Fruit fly (Drosophila melanogaster): ENCODE data around the gene Gdi.

Gdi gene

dm6 chr2L:9526518-9526917 lies 31.8 kb upstream of the Gdi start:
- TF ChIP-seq kay (GFP tag; ENCODE audit: borderline replicate concordance): peak; percentile 1
- TF ChIP-seq bab1 (GFP tag; optimal IDR thresholded peaks at IDR 0.05): no peak
- TF ChIP-seq CG1620 (GFP tag; optimal IDR thresholded peaks at IDR 0.05): no peak
- TF ChIP-seq CG11617 (GFP tag; optimal IDR thresholded peaks at IDR 0.05): peak; percentile 21
- no peak for TF ChIP-seq Clk (GFP tag; optimal IDR thresholded peaks at IDR 0.05)
- TF ChIP-seq CG33017 (tag; optimal IDR thresholded peaks at IDR 0.05): peak; percentile 24
- TF ChIP-seq tj (GFP tag; optimal IDR thresholded peaks at IDR 0.05): no peak
- no peak for TF ChIP-seq cnc (optimal IDR thresholded peaks at IDR 0.05)
- peak; percentile 39 for TF ChIP-seq CG7101 (tag; optimal IDR thresholded peaks at IDR 0.05)
- peak; percentile 16 for TF ChIP-seq pad (GFP tag; optimal IDR thresholded peaks at IDR 0.05)
- peak; percentile 11 for TF ChIP-seq CG14711 (tag; optimal IDR thresholded peaks at IDR 0.05)
- peak; percentile 81 for TF ChIP-seq cic (GFP tag; optimal IDR thresholded peaks at IDR 0.05)
- no peak for TF ChIP-seq toe (GFP tag; optimal IDR thresholded peaks at IDR 0.05)
- peak; percentile 23 for TF ChIP-seq ovo (GFP tag; optimal IDR thresholded peaks at IDR 0.05)
- TF ChIP-seq CG7045 (GFP tag; optimal IDR thresholded peaks at IDR 0.05): peak; percentile 43
- no peak for TF ChIP-seq CG5204 (GFP tag; optimal IDR thresholded peaks at IDR 0.05)
- TF ChIP-seq Mnt (GFP tag; optimal IDR thresholded peaks at IDR 0.05): peak; percentile 3
- TF ChIP-seq Crg-1 (GFP tag; optimal IDR thresholded peaks at IDR 0.05): peak; percentile 47
- TF ChIP-seq CG12768 (GFP tag; optimal IDR thresholded peaks at IDR 0.05): peak; percentile 60
- no peak for TF ChIP-seq Hr96 (GFP tag; optimal IDR thresholded peaks at IDR 0.05)

dm6 chr2L:9525719-9526118 lies 31.0 kb upstream of the Gdi start:
- TF ChIP-seq CG1620 (GFP tag; optimal IDR thresholded peaks at IDR 0.05): no peak
- TF ChIP-seq CG7101 (tag; optimal IDR thresholded peaks at IDR 0.05): peak; percentile 71
- TF ChIP-seq Mnt (GFP tag; optimal IDR thresholded peaks at IDR 0.05): peak; percentile 50
- TF ChIP-seq ovo (GFP tag; optimal IDR thresholded peaks at IDR 0.05): peak; percentile 49
- TF ChIP-seq CG5204 (GFP tag; optimal IDR thresholded peaks at IDR 0.05): no peak
- no peak for TF ChIP-seq cnc (optimal IDR thresholded peaks at IDR 0.05)
- peak; percentile 38 for TF ChIP-seq pad (GFP tag; optimal IDR thresholded peaks at IDR 0.05)
- peak; percentile 91 for TF ChIP-seq cic (GFP tag; optimal IDR thresholded peaks at IDR 0.05)
- TF ChIP-seq Hr96 (GFP tag; optimal IDR thresholded peaks at IDR 0.05): peak; percentile 14
- TF ChIP-seq Clk (GFP tag; optimal IDR thresholded peaks at IDR 0.05): no peak
- peak; percentile 18 for TF ChIP-seq CG14711 (tag; optimal IDR thresholded peaks at IDR 0.05)
- peak; percentile 17 for TF ChIP-seq CG33017 (tag; optimal IDR thresholded peaks at IDR 0.05)
- TF ChIP-seq CG12768 (GFP tag; optimal IDR thresholded peaks at IDR 0.05): peak; percentile 62
- no peak for TF ChIP-seq toe (GFP tag; optimal IDR thresholded peaks at IDR 0.05)
- TF ChIP-seq kay (GFP tag; ENCODE audit: borderline replicate concordance): peak; percentile 39
- TF ChIP-seq CG11617 (GFP tag; optimal IDR thresholded peaks at IDR 0.05): peak; percentile 40
- TF ChIP-seq tj (GFP tag; optimal IDR thresholded peaks at IDR 0.05): no peak
- TF ChIP-seq bab1 (GFP tag; optimal IDR thresholded peaks at IDR 0.05): no peak
- peak; percentile 74 for TF ChIP-seq CG7045 (GFP tag; optimal IDR thresholded peaks at IDR 0.05)
- peak; percentile 77 for TF ChIP-seq Crg-1 (GFP tag; optimal IDR thresholded peaks at IDR 0.05)

dm6 chr2L:9524915-9525314 lies 30.2 kb upstream of the Gdi start:
- no peak for TF ChIP-seq kay (GFP tag; ENCODE audit: borderline replicate concordance)
- TF ChIP-seq Hr96 (GFP tag; optimal IDR thresholded peaks at IDR 0.05): no peak
- TF ChIP-seq CG12768 (GFP tag; optimal IDR thresholded peaks at IDR 0.05): no peak
- TF ChIP-seq CG7045 (GFP tag; optimal IDR thresholded peaks at IDR 0.05): no peak
- no peak for TF ChIP-seq cic (GFP tag; optimal IDR thresholded peaks at IDR 0.05)
- no peak for TF ChIP-seq Clk (GFP tag; optimal IDR thresholded peaks at IDR 0.05)
- no peak for TF ChIP-seq CG5204 (GFP tag; optimal IDR thresholded peaks at IDR 0.05)
- TF ChIP-seq CG11617 (GFP tag; optimal IDR thresholded peaks at IDR 0.05): no peak
- TF ChIP-seq Mnt (GFP tag; optimal IDR thresholded peaks at IDR 0.05): no peak
- no peak for TF ChIP-seq CG14711 (tag; optimal IDR thresholded peaks at IDR 0.05)
- no peak for TF ChIP-seq Crg-1 (GFP tag; optimal IDR thresholded peaks at IDR 0.05)

dm6 chr2L:9522766-9523174 lies 28.1 kb upstream of the Gdi start:
- TF ChIP-seq bab1 (GFP tag; optimal IDR thresholded peaks at IDR 0.05) (peak; percentile 44), CG7101 (tag; optimal IDR thresholded peaks at IDR 0.05) (no peak), ovo (GFP tag; optimal IDR thresholded peaks at IDR 0.05) (peak; percentile 87)

DNA sequence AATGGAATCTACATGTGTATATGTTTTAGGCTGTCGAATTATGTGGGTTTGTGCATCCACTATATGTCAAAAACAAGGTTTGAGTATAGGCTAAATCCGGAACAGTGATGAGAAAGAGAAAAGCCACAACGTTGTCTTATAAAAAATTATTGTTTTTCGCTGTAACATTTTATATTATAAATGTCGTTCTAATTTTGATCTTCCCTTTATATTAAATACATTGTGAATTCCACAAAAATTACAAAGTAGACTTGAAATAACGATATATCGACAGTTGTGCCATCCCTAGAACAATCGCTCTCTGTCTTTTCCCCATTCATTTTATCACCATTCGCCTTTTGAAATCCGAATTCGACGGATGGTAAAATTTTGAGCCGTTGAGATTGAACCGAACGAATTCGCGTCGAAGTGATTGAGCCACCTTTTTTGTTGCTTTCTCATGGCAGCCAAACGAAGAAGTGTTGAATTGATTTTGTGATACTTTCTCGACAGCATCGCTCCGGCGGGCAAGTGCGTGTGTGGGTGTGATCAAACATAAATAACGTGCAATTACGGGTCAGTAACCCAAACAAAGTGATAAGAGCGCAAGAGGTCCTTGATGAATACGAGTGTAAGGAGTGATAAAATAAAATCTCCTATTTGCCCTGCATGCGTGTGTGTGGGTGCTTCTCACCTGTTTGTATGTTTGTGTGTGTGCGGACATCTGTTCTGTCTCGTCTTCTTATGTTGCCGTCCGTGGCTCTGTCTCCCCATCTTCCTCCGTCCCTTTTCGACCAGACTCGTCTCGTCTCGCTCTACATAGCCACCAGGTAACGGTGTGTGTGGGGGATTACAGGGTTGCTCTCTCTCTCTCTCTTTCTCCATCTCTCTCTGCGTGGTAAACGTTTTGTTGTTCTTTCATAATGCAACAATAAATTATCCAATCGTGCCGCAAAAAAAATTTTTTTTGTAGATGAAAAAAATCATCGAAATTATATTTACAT lies 26.5 kb upstream of the Gdi start, which contains the start of gene Oatp30B:
Gene Oatp30B, plus strand, starts transcription at position 325 of the 983 bp plus-strand sequence.
- TF ChIP-seq pad (GFP tag; optimal IDR thresholded peaks at IDR 0.05): peak; percentile 89
- TF ChIP-seq CG33017 (tag; optimal IDR thresholded peaks at IDR 0.05): peak; percentile 95
- TF ChIP-seq Crg-1 (GFP tag; optimal IDR thresholded peaks at IDR 0.05): peak; percentile 92
- peak; percentile 93 for TF ChIP-seq Hr96 (GFP tag; optimal IDR thresholded peaks at IDR 0.05)
- TF ChIP-seq CG5204 (GFP tag; optimal IDR thresholded peaks at IDR 0.05): peak; percentile 94
- peak; percentile 95 for TF ChIP-seq CG7045 (GFP tag; optimal IDR thresholded peaks at IDR 0.05)
- peak; percentile 97 for TF ChIP-seq toe (GFP tag; optimal IDR thresholded peaks at IDR 0.05)
- TF ChIP-seq CG14711 (tag; optimal IDR thresholded peaks at IDR 0.05): peak; percentile 93
- peak; percentile 98 for TF ChIP-seq CG1620 (GFP tag; optimal IDR thresholded peaks at IDR 0.05)
- no peak for TF ChIP-seq cnc (optimal IDR thresholded peaks at IDR 0.05)
- peak; percentile 88 for TF ChIP-seq Clk (GFP tag; optimal IDR thresholded peaks at IDR 0.05)
- peak; percentile 99 for TF ChIP-seq bab1 (GFP tag; optimal IDR thresholded peaks at IDR 0.05)
- peak; percentile 81 for TF ChIP-seq tj (GFP tag; optimal IDR thresholded peaks at IDR 0.05)
- peak; percentile 91 for TF ChIP-seq CG12768 (GFP tag; optimal IDR thresholded peaks at IDR 0.05)
- peak; percentile 76 for TF ChIP-seq kay (GFP tag; ENCODE audit: borderline replicate concordance)
- peak; percentile 62 for TF ChIP-seq cic (GFP tag; optimal IDR thresholded peaks at IDR 0.05)
- TF ChIP-seq Mnt (GFP tag; optimal IDR thresholded peaks at IDR 0.05): peak; percentile 90
- peak; percentile 97 for TF ChIP-seq CG7101 (tag; optimal IDR thresholded peaks at IDR 0.05)
- TF ChIP-seq CG11617 (GFP tag; optimal IDR thresholded peaks at IDR 0.05): peak; percentile 94
- TF ChIP-seq ovo (GFP tag; optimal IDR thresholded peaks at IDR 0.05): peak; percentile 92
